Fruit fly (Drosophila melanogaster) whole organism, embryonic: ENCODE data around the gene Vps52.

Experiments
- Awh ChIP-seq: fragments of 200-800 bp; sonication (Bioruptor generic); IDR thresholded peaks from 2 replicates; pipeline ENCODE4, ENCODE4 v1.3.6; 2022; ENCODE audit warnings: missing biosample characterization, missing genetic modification characterization
- CG1024 ChIP-seq: fragments of 200-800 bp; sonication (Bioruptor generic); IDR thresholded peaks from 2 replicates; pipeline ENCODE4 v1.3.6; 2022; ENCODE audit warnings: missing biosample characterization, missing genetic modification characterization
- CG10431 ChIP-seq: fragments of 200-800 bp; sonication (Bioruptor generic); optimal IDR thresholded peaks from 3 replicates; lab custom pipeline; 2018; ENCODE audit warnings: missing biosample characterization, mild to moderate bottlenecking, missing genetic modification characterization
- CG11247 ChIP-seq: fragments of 200-800 bp; sonication (Bioruptor generic); IDR thresholded peaks from 2 replicates; pipeline ENCODE4 v1.3.6; 2022; ENCODE audit warnings: missing biosample characterization, missing genetic modification characterization
- CG11696 ChIP-seq: fragments of 200-800 bp; sonication (Bioruptor generic); IDR thresholded peaks from 2 replicates; pipeline ENCODE4 v1.3.6; 2022; ENCODE audit warnings: missing biosample characterization, missing genetic modification characterization
- CG12104 ChIP-seq: fragments of 200-800 bp; sonication (Bioruptor generic); optimal IDR thresholded peaks from 3 replicates; lab custom pipeline; 2016; ENCODE audit warnings: missing biosample characterization, missing genetic modification characterization
- CG13287 ChIP-seq: fragments of 200-800 bp; sonication (Bioruptor generic); IDR thresholded peaks from 2 replicates; pipeline ENCODE4 v1.3.6; 2022; ENCODE audit warnings: missing biosample characterization, missing genetic modification characterization; ENCODE audit not compliant: partially characterized antibody
- CG15601 ChIP-seq: fragments of 200-800 bp; sonication (Bioruptor generic); optimal IDR thresholded peaks from 3 replicates; lab custom pipeline; 2019; ENCODE audit warnings: missing biosample characterization, mild to moderate bottlenecking, missing genetic modification characterization, moderate library complexity
- CG1647 ChIP-seq: fragments of 200-800 bp; sonication (Bioruptor generic); optimal IDR thresholded peaks from 3 replicates; lab custom pipeline; 2016; ENCODE audit warnings: missing biosample characterization, missing genetic modification characterization
- CG17361 ChIP-seq: fragments of 200-800 bp; sonication (Bioruptor generic); IDR thresholded peaks from 3 replicates; pipeline ENCODE4 v1.3.6; 2022; ENCODE audit warnings: missing biosample characterization, missing genetic modification characterization
- CG17829 ChIP-seq: fragments of 200-800 bp; optimal IDR thresholded peaks from 2 replicates; lab custom pipeline; 2019; ENCODE audit warnings: missing biosample characterization, mild to moderate bottlenecking, missing genetic modification characterization, moderate library complexity
- CG30020 ChIP-seq: fragments of 200-800 bp; optimal IDR thresholded peaks from 2 replicates; lab custom pipeline; 2019; ENCODE audit warnings: missing biosample characterization, mild to moderate bottlenecking, missing genetic modification characterization, moderate library complexity
- CG34376 ChIP-seq: fragments of 200-800 bp; sonication (Bioruptor generic); optimal IDR thresholded peaks from 2 replicates; lab custom pipeline; 2018; ENCODE audit warnings: missing biosample characterization, mild to moderate bottlenecking, missing genetic modification characterization
- CG4360 ChIP-seq: fragments of 200-800 bp; sonication (Bioruptor generic); IDR thresholded peaks from 2 replicates; pipeline ENCODE4 v1.3.6; 2022; ENCODE audit warnings: missing biosample characterization, missing genetic modification characterization
- CG6175 ChIP-seq: fragments of 200-800 bp; sonication (Bioruptor generic); IDR thresholded peaks from 3 replicates; pipeline ENCODE4 v1.3.6; 2022; ENCODE audit warnings: missing biosample characterization, missing genetic modification characterization
- CG6272 ChIP-seq: fragments of 200-800 bp; sonication (Bioruptor generic); IDR thresholded peaks from 2 replicates; pipeline ENCODE4 v1.3.6; 2022; ENCODE audit warnings: missing biosample characterization, missing genetic modification characterization
- CG7372 ChIP-seq: fragments of 200-800 bp; sonication (Bioruptor generic); IDR thresholded peaks from 2 replicates; pipeline ENCODE4 v1.3.6; 2022; ENCODE audit warnings: missing biosample characterization, missing genetic modification characterization
- CG7963 ChIP-seq: fragments of 200-800 bp; sonication (Bioruptor generic); IDR thresholded peaks from 3 replicates; pipeline ENCODE4 v1.3.6; 2022; ENCODE audit warnings: missing biosample characterization, missing genetic modification characterization; ENCODE audit not compliant: partially characterized antibody
- CG8281 ChIP-seq: fragments of 200-800 bp; sonication (Bioruptor generic); optimal IDR thresholded peaks from 2 replicates; lab custom pipeline; 2018; ENCODE audit warnings: missing biosample characterization, mild to moderate bottlenecking, missing genetic modification characterization, moderate library complexity
- Elba2 ChIP-seq: fragments of 200-800 bp; sonication (Bioruptor generic); optimal IDR thresholded peaks from 3 replicates; lab custom pipeline; 2016; ENCODE audit warnings: missing biosample characterization, missing genetic modification characterization
- Ets65A ChIP-seq: fragments of 200-800 bp; sonication (Bioruptor generic); peaks from one replicate; lab custom pipeline; 2016; ENCODE audit warnings: missing biosample characterization, missing genetic modification characterization
- Gug ChIP-seq: fragments of 200-800 bp; sonication (Bioruptor generic); IDR thresholded peaks from 4 replicates; pipeline ENCODE4 v1.3.6; 2022; ENCODE audit warnings: missing biosample characterization, missing genetic modification characterization
- Myb ChIP-seq: fragments of 200-800 bp; sonication (Bioruptor generic); optimal IDR thresholded peaks from 2 replicates; lab custom pipeline; 2016; ENCODE audit warnings: missing biosample characterization, missing genetic modification characterization
- NFAT ChIP-seq: fragments of 200-800 bp; sonication (Bioruptor generic); IDR thresholded peaks from 2 replicates; pipeline ENCODE4 v1.3.6; 2022; ENCODE audit warnings: missing biosample characterization, missing genetic modification characterization
- Nf-YB ChIP-seq: fragments of 200-800 bp; sonication (Bioruptor generic); optimal IDR thresholded peaks from 3 replicates; lab custom pipeline; 2019; ENCODE audit warnings: missing biosample characterization, mild to moderate bottlenecking, missing genetic modification characterization, moderate library complexity
- Pdp1 ChIP-seq, 2 experiments: fragments of 200-800 bp; sonication (Bioruptor generic); optimal IDR thresholded peaks; 3 replicates each; lab custom pipeline; 2016; ENCODE audit warnings: missing biosample characterization in 2 of 2, missing genetic modification characterization in 2 of 2, mild to moderate bottlenecking in 1 of 2, moderate library complexity in 1 of 2
- Sin3A ChIP-seq: fragments of >200 bp; optimal IDR thresholded peaks from 2 replicates; lab custom pipeline; 2018
- Six4 ChIP-seq: fragments of 200-800 bp; sonication (Bioruptor generic); optimal IDR thresholded peaks from 2 replicates; lab custom pipeline; 2016; ENCODE audit warnings: missing biosample characterization, missing genetic modification characterization
- Sry-δ ChIP-seq: fragments of 200-800 bp; sonication (Bioruptor generic); optimal IDR thresholded peaks from 2 replicates; lab custom pipeline; 2016; ENCODE audit warnings: missing biosample characterization, missing genetic modification characterization
- Tbp ChIP-seq: fragments of >200 bp; optimal IDR thresholded peaks from 2 replicates; lab custom pipeline; 2018; ENCODE audit warnings: missing biosample characterization, missing genetic modification characterization
- Usf ChIP-seq: fragments of 200-800 bp; sonication (Bioruptor generic); optimal IDR thresholded peaks from 2 replicates; lab custom pipeline; 2017; ENCODE audit warnings: missing genotype, missing biosample characterization, missing genetic modification characterization
- ase ChIP-seq: fragments of 200-800 bp; sonication (Bioruptor generic); IDR thresholded peaks from 3 replicates; pipeline ENCODE4 v1.3.6; 2022; ENCODE audit warnings: missing biosample characterization, missing genetic modification characterization
- az2 ChIP-seq: fragments of 200-800 bp; sonication (Bioruptor generic); optimal IDR thresholded peaks from 3 replicates; lab custom pipeline; 2016; ENCODE audit warnings: missing biosample characterization, missing genetic modification characterization
- bab2 ChIP-seq: fragments of 200-800 bp; sonication (Bioruptor generic); optimal IDR thresholded peaks from 2 replicates; lab custom pipeline; 2016; ENCODE audit warnings: missing biosample characterization, missing genetic modification characterization
- crc ChIP-seq: fragments of 200-800 bp; sonication (Bioruptor generic); optimal IDR thresholded peaks from 2 replicates; lab custom pipeline; 2016; ENCODE audit warnings: missing biosample characterization, missing genetic modification characterization
- dm ChIP-seq: fragments of 200-800 bp; sonication (Bioruptor generic); optimal IDR thresholded peaks from 3 replicates; lab custom pipeline; 2016; ENCODE audit warnings: missing biosample characterization, missing genetic modification characterization
- dmrt99B ChIP-seq: fragments of 200-800 bp; sonication (Bioruptor generic); optimal IDR thresholded peaks from 2 replicates; lab custom pipeline; 2018; ENCODE audit warnings: missing biosample characterization, mild to moderate bottlenecking, missing genetic modification characterization, moderate library complexity
- fru ChIP-seq: fragments of >200 bp; optimal IDR thresholded peaks from 2 replicates; lab custom pipeline; 2017
- gcm ChIP-seq: fragments of 200-800 bp; sonication (Bioruptor generic); optimal IDR thresholded peaks from 2 replicates; lab custom pipeline; 2019; ENCODE audit warnings: missing biosample characterization, mild to moderate bottlenecking, missing genetic modification characterization, moderate library complexity
- gem ChIP-seq: fragments of 200-800 bp; sonication (Bioruptor generic); optimal IDR thresholded peaks from 2 replicates; lab custom pipeline; 2019; ENCODE audit warnings: missing biosample characterization, mild to moderate bottlenecking, missing genetic modification characterization, moderate library complexity
- hbn ChIP-seq: fragments of 200-800 bp; sonication (Bioruptor generic); IDR thresholded peaks from 2 replicates; pipeline ENCODE4 v1.3.6; 2022; ENCODE audit warnings: missing biosample characterization, missing genetic modification characterization; ENCODE audit not compliant: partially characterized antibody
- lmd ChIP-seq: fragments of 200-800 bp; sonication (Bioruptor generic); IDR thresholded peaks from 2 replicates; pipeline ENCODE4 v1.3.6; 2022; ENCODE audit warnings: missing biosample characterization, missing genetic modification characterization
- pita ChIP-seq: fragments of 200-800 bp; sonication (Bioruptor generic); optimal IDR thresholded peaks from 2 replicates; lab custom pipeline; 2017; ENCODE audit warnings: missing biosample characterization, mild to moderate bottlenecking, missing genetic modification characterization
- scrt ChIP-seq: fragments of 200-800 bp; sonication (Bioruptor generic); optimal IDR thresholded peaks from 2 replicates; lab custom pipeline; 2018; ENCODE audit warnings: missing biosample characterization, mild to moderate bottlenecking, missing genetic modification characterization, moderate library complexity
- shn ChIP-seq: fragments of 200-800 bp; sonication (Bioruptor generic); optimal IDR thresholded peaks from 3 replicates; lab custom pipeline; 2016; ENCODE audit warnings: missing biosample characterization, missing genetic modification characterization
- sna ChIP-seq: fragments of 200-800 bp; sonication (Bioruptor generic); IDR thresholded peaks from 2 replicates; pipeline ENCODE4 v1.3.6; 2022; ENCODE audit warnings: missing biosample characterization, missing genetic modification characterization; ENCODE audit not compliant: partially characterized antibody
- sob ChIP-seq: fragments of 200-800 bp; sonication (Bioruptor generic); IDR thresholded peaks from 2 replicates; pipeline ENCODE4 v1.3.6; 2022; ENCODE audit warnings: missing biosample characterization, missing genetic modification characterization
- tin ChIP-seq: fragments of 200-800 bp; sonication (Bioruptor generic); optimal IDR thresholded peaks from 3 replicates; lab custom pipeline; 2016; ENCODE audit warnings: missing biosample characterization, missing genetic modification characterization
- unc-4 ChIP-seq: fragments of 200-800 bp; sonication (Bioruptor generic); IDR thresholded peaks from 2 replicates; pipeline ENCODE4 v1.3.6; 2022; ENCODE audit warnings: missing biosample characterization, missing genetic modification characterization; ENCODE audit not compliant: partially characterized antibody
- zen ChIP-seq: fragments of 200-800 bp; sonication (Bioruptor generic); optimal IDR thresholded peaks from 3 replicates; lab custom pipeline; 2018; ENCODE audit warnings: missing biosample characterization, mild to moderate bottlenecking, missing genetic modification characterization, moderate library complexity

The Vps52 gene

DNA sequence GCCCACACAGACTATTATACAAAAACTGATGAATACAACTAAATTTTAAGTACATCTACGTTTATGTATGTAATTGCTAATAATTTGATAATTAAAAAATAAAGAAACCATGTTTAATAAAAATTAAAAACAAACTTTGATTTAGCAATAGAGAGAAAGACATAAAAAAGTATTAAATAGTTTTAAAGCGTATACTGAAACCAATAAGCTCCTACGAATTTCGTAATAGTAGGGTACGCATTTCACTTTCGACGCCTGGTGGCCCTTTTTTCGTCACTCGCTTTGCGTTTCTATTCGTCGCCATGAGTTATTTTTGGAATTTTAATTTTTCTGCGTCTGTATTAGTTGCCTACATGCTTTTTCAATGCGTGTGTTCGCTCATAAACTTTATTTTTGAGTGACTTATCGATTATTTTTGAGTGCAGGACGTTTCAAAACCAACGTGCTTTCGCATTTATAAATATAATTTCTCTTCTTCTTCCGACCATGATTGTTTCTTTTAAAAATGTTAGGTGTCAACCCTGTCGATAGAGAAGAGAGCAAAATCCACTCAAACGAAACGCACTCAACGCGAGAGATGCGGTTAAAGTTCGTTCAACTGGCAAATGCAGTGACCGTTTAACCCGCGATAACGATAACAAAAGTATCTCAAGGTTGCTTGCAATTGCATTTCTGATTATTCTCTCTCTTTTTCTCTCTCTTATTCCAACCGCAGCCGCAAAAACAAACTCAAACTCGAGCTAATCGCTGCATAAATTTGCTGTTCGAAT lies 23.0 kb upstream of the Vps52 start, which contains the start of gene Oscillin (continued):
- no peak for TF ChIP-seq gcm (GFP tag; lab: Kevin White, UChicago)
- peak; percentile 79 for TF ChIP-seq ase (GFP tag; lab: Robert Waterston, UW)
- TF ChIP-seq gem (tag; lab: Kevin White, UChicago), result peak; percentile 58
- TF ChIP-seq CG4360 (GFP tag; lab: Robert Waterston, UW), result 0 out of 2 replicates have a peak, but pooled peaks have one; percentile 4
- TF ChIP-seq Myb (GFP tag; lab: Kevin White, UChicago), result no peak
- no peak for TF ChIP-seq shn (GFP tag; lab: Kevin White, UChicago)
- TF ChIP-seq CG12104 (GFP tag; lab: Kevin White, UChicago), result peak; percentile 80
- TF ChIP-seq CG1647 (GFP tag; lab: Kevin White, UChicago), result peak; percentile 43
- TF ChIP-seq Pdp1 (GFP tag; optimal IDR thresholded peaks at IDR 0.05; lab: Kevin White, UChicago), result peak; percentile 17 to 91
- no peak for TF ChIP-seq Ets65A (GFP tag; lab: Kevin White, UChicago)
- peak; percentile 92 for TF ChIP-seq CG17829 (tag; lab: Kevin White, UChicago)
- peak; percentile 51 for TF ChIP-seq CG30020 (tag; lab: Kevin White, UChicago)
- peak; percentile 81 for TF ChIP-seq sob (GFP tag; lab: Robert Waterston, UW)
- peak; percentile 89 for TF ChIP-seq dmrt99B (tag; lab: Kevin White, UChicago)
- peak; percentile 32 for TF ChIP-seq Sry-δ (GFP tag; lab: Kevin White, UChicago)
- peak; percentile 82 for TF ChIP-seq lmd
- peak; percentile 49 for TF ChIP-seq Six4 (GFP tag; lab: Kevin White, UChicago)
- TF ChIP-seq CG11247 (GFP tag; lab: Robert Waterston, UW), result peak; percentile 76
- peak; percentile 49; the same call in 1 of the 2 replicates for TF ChIP-seq NFAT (GFP tag; lab: Robert Waterston, UW)
- TF ChIP-seq pita (GFP tag; lab: Kevin White, UChicago), result no peak
- peak; percentile 76 for TF ChIP-seq Nf-YB (GFP tag; lab: Kevin White, UChicago)
- TF ChIP-seq CG13287 (GFP tag; lab: Robert Waterston, UW), result peak; percentile 59
- TF ChIP-seq CG8281 (tag; lab: Kevin White, UChicago), result peak; percentile 49
- TF ChIP-seq Tbp, result no peak
- TF ChIP-seq Sin3A, result no peak
- peak; percentile 55; the same call in 1 of the 2 replicates for TF ChIP-seq CG6272 (GFP tag; lab: Robert Waterston, UW)
- TF ChIP-seq tin, result peak; percentile 62
- TF ChIP-seq CG17361, result peak; percentile 93
- peak; percentile 60 for TF ChIP-seq CG11696
- TF ChIP-seq sna (GFP tag; lab: Robert Waterston, UW), result peak; percentile 91
- TF ChIP-seq hbn, result peak; percentile 50; the same call in 1 of the 2 replicates
- TF ChIP-seq dm, result peak; percentile 42
- TF ChIP-seq Gug (GFP tag; lab: Robert Waterston, UW), result 0 out of 4 replicates have a peak, but pooled peaks have one; percentile 53
- TF ChIP-seq az2 (GFP tag; lab: Kevin White, UChicago), result peak; percentile 77
- peak; percentile 42 for TF ChIP-seq crc
- TF ChIP-seq CG10431, result peak; percentile 77
- no peak for TF ChIP-seq Usf (GFP tag; lab: Kevin White, UChicago)
- no peak for TF ChIP-seq Elba2 (GFP tag; lab: Kevin White, UChicago)
- TF ChIP-seq unc-4 (GFP tag; lab: Robert Waterston, UW), result 0 out of 2 replicates have a peak, but pooled peaks have one; percentile 43
- peak; percentile 52 for TF ChIP-seq scrt (GFP tag; lab: Kevin White, UChicago)
- TF ChIP-seq CG7963 (GFP tag; lab: Robert Waterston, UW), result peak; percentile 77
- peak; percentile 59 for TF ChIP-seq bab2
- TF ChIP-seq Awh (GFP tag; lab: Robert Waterston, UW), result peak; percentile 91
- peak; percentile 33 for TF ChIP-seq CG34376 (GFP tag; lab: Kevin White, UChicago)
- TF ChIP-seq CG6175 (GFP tag; lab: Robert Waterston, UW), result no peak
- TF ChIP-seq CG7372 (GFP tag; lab: Robert Waterston, UW), result peak; percentile 77
- TF ChIP-seq CG15601 (tag; lab: Kevin White, UChicago), result peak; percentile 90
- TF ChIP-seq fru (lab: Kevin White, UChicago), result no peak
- TF ChIP-seq CG1024, result peak; percentile 56
- TF ChIP-seq zen (tag; lab: Kevin White, UChicago), result no peak
